Fruit fly (Drosophila melanogaster) whole organism, larva: ENCODE results near the gene Spx.

Experiments used
- noc ChIP-seq: fragments of 200-800 bp; sonication (Bioruptor generic); optimal IDR thresholded peaks from 3 replicates; lab custom pipeline; 2019; ENCODE audit warnings: missing biosample characterization, mild to moderate bottlenecking, missing genetic modification characterization, moderate library complexity

Spx gene

dm6 chrX:6264456-6264855 lies 8.8 kb downstream of the Spx start:
- peak; percentile 57 for TF ChIP-seq noc (tag; lab: Kevin White, UChicago)

dm6 chrX:6265456-6265877 lies 9.8 kb downstream of the Spx start:
- peak; percentile 96 for TF ChIP-seq noc (tag; lab: Kevin White, UChicago)

- TF ChIP-seq noc (tag; lab: Kevin White, UChicago), result no peak
These were observed 10.5 kb downstream of the Spx start for dm6 chrX:6266092-6266491.

- TF ChIP-seq noc (tag; lab: Kevin White, UChicago), result no peak
These were observed 11.6 kb downstream of the Spx start, which contains the start of gene schlank for dm6 chrX:6267187-6267711. Gene schlank (minus strand): TSS chrX:6267228.

dm6 chrX:6267745-6268582 lies 12.3 kb downstream of the Spx start, which contains the start of gene Spt6:
Gene Spt6 (plus strand): TSS chrX:6267797.
- TF ChIP-seq noc (tag; lab: Kevin White, UChicago), result no peak

- TF ChIP-seq noc (tag; lab: Kevin White, UChicago), result peak; percentile 26
These were observed 21.0 kb downstream of the Spx start, which contains the start of gene CG3566 for dm6 chrX:6276590-6276989. Gene CG3566 (minus strand): TSS chrX:6276724.

dm6 chrX:6278879-6279628 lies 23.4 kb downstream of the Spx start:
- peak; percentile 15 for TF ChIP-seq noc (tag; lab: Kevin White, UChicago)

dm6 chrX:6279629-6280073 lies 24.0 kb downstream of the Spx start, which contains the start of gene Ubi-p5E:
Gene Ubi-p5E (minus strand): TSS chrX:6279647.
- TF ChIP-seq noc (tag; lab: Kevin White, UChicago), result no peak

- TF ChIP-seq noc (tag; lab: Kevin White, UChicago), result no peak
These were observed 27.8 kb downstream of the Spx start, which contains the start of gene CG11700 for dm6 chrX:6283470-6283869. Gene CG11700 (minus strand): TSS chrX:6283575.

dm6 chrX:6287842-6288241 lies 32.2 kb downstream of the Spx start, which contains the start of the genes Top3beta and wuho:
Gene Top3beta (minus strand): TSS chrX:6287990.
Gene wuho (plus strand): TSS chrX:6288100.
- TF ChIP-seq noc (tag; lab: Kevin White, UChicago), result peak; percentile 54

- no peak for TF ChIP-seq noc (tag; lab: Kevin White, UChicago)
These were observed 35.6 kb downstream of the Spx start, which contains the start of the genes Rpt4 and mldr for dm6 chrX:6291083-6291699. Gene Rpt4 (minus strand): TSS chrX:6291245. Gene mldr (plus strand): TSS chrX:6291303.

- TF ChIP-seq noc (tag; lab: Kevin White, UChicago), result no peak
These were observed 38.6 kb downstream of the Spx start, which contains the start of gene CG15892 for dm6 chrX:6294243-6294642. Gene CG15892 (minus strand): TSS chrX:6294343.

dm6 chrX:6295129-6295539 lies 39.5 kb downstream of the Spx start, which contains the start of the genes CG15891 and CG3815:
Gene CG15891 (minus strand): TSS chrX:6295345.
Gene CG3815 (plus strand): TSS chrX:6295389.
- TF ChIP-seq noc (tag; lab: Kevin White, UChicago), result no peak

- TF ChIP-seq noc (tag; lab: Kevin White, UChicago), result no peak
These were observed 45.4 kb downstream of the Spx start, which contains the start of gene CG12219 for dm6 chrX:6301052-6301451. Gene CG12219 (minus strand): TSS chrX:6301285.

dm6 chrX:6303196-6303595 lies 47.6 kb downstream of the Spx start:
- no peak for TF ChIP-seq noc (tag; lab: Kevin White, UChicago)
